Fruit fly (Drosophila melanogaster) whole organism, embryonic: Measurements from ENCODE around the gene Cpr62Ba.

Experiments
- CG10274 ChIP-seq: fragments of 200-800 bp; sonication (Bioruptor generic); optimal IDR thresholded peaks from 3 replicates; lab custom pipeline; 2017; ENCODE audit warnings: missing biosample characterization, mild to moderate bottlenecking, missing genetic modification characterization
- CG11560 ChIP-seq: fragments of 200-800 bp; sonication (Bioruptor generic); IDR thresholded peaks from 3 replicates; pipeline ENCODE4 v1.3.6; 2022; ENCODE audit warnings: missing biosample characterization, missing genetic modification characterization
- CG13775 ChIP-seq: fragments of 200-800 bp; sonication (Bioruptor generic); optimal IDR thresholded peaks from 3 replicates; lab custom pipeline; 2017; ENCODE audit warnings: missing biosample characterization, mild to moderate bottlenecking, missing genetic modification characterization
- CG13894 ChIP-seq: fragments of 200-800 bp; sonication (Bioruptor generic); optimal IDR thresholded peaks from 3 replicates; lab custom pipeline; 2018; ENCODE audit warnings: missing biosample characterization, mild to moderate bottlenecking, missing genetic modification characterization, moderate library complexity
- CG1603 ChIP-seq: fragments of 200-800 bp; sonication (Bioruptor generic); optimal IDR thresholded peaks from 2 replicates; lab custom pipeline; 2019; ENCODE audit warnings: missing biosample characterization, mild to moderate bottlenecking, missing genetic modification characterization, moderate library complexity
- CG17186 ChIP-seq: fragments of 200-800 bp; sonication (Bioruptor generic); optimal IDR thresholded peaks from 3 replicates; lab custom pipeline; 2017; ENCODE audit warnings: missing biosample characterization, missing genetic modification reagents, missing genetic modification characterization
- CG17829 ChIP-seq: fragments of 200-800 bp; optimal IDR thresholded peaks from 2 replicates; lab custom pipeline; 2019; ENCODE audit warnings: missing biosample characterization, mild to moderate bottlenecking, missing genetic modification characterization, moderate library complexity
- CG31224 ChIP-seq: fragments of 200-800 bp; sonication (Bioruptor generic); IDR thresholded peaks from 2 replicates; pipeline ENCODE4 v1.3.6; 2022; ENCODE audit warnings: missing biosample characterization, missing genetic modification characterization
- CG31365 ChIP-seq: fragments of 200-800 bp; sonication (Bioruptor generic); optimal IDR thresholded peaks from 2 replicates; lab custom pipeline; 2018; ENCODE audit warnings: missing biosample characterization, mild to moderate bottlenecking, missing genetic modification characterization
- CG32532 ChIP-seq: fragments of 200-800 bp; sonication (Bioruptor generic); IDR thresholded peaks from 2 replicates; pipeline ENCODE4 v1.3.6; 2022; ENCODE audit warnings: missing biosample characterization, missing genetic modification characterization
- CG3407 ChIP-seq: fragments of 200-800 bp; sonication (Bioruptor generic); optimal IDR thresholded peaks from 2 replicates; lab custom pipeline; 2018; ENCODE audit warnings: missing biosample characterization, mild to moderate bottlenecking, missing genetic modification characterization
- CG4282 ChIP-seq: fragments of 200-800 bp; sonication (Bioruptor generic); optimal IDR thresholded peaks from 2 replicates; lab custom pipeline; 2016; ENCODE audit warnings: missing biosample characterization, missing genetic modification characterization
- CG4404 ChIP-seq: fragments of 200-800 bp; sonication (Bioruptor generic); IDR thresholded peaks from 2 replicates; pipeline ENCODE4 v1.3.6; 2022; ENCODE audit warnings: missing biosample characterization, missing genetic modification characterization
- CG4854 ChIP-seq: fragments of 200-800 bp; sonication (Bioruptor generic); optimal IDR thresholded peaks from 2 replicates; lab custom pipeline; 2016; ENCODE audit warnings: missing biosample characterization, missing genetic modification characterization, inconsistent platforms
- CG6683 ChIP-seq: fragments of 200-800 bp; sonication (Bioruptor generic); optimal IDR thresholded peaks from 2 replicates; lab custom pipeline; 2017; ENCODE audit warnings: missing biosample characterization, mild to moderate bottlenecking, missing genetic modification characterization, missing genetic modification reagents
- CG7928 ChIP-seq: fragments of 200-800 bp; sonication (Bioruptor generic); optimal IDR thresholded peaks from 2 replicates; lab custom pipeline; 2017; ENCODE audit warnings: missing biosample characterization, mild to moderate bottlenecking, missing genetic modification characterization
- CG8359 ChIP-seq: fragments of 200-800 bp; sonication (Bioruptor generic); optimal IDR thresholded peaks from 2 replicates; lab custom pipeline; 2017; ENCODE audit warnings: missing biosample characterization, mild to moderate bottlenecking, missing genetic modification characterization, borderline replicate concordance
- CG8944 ChIP-seq: fragments of 200-800 bp; sonication (Bioruptor generic); optimal IDR thresholded peaks from 3 replicates; lab custom pipeline; 2016; ENCODE audit warnings: missing biosample characterization, missing genetic modification characterization
- CG9215 ChIP-seq: fragments of 200-800 bp; sonication (Bioruptor generic); IDR thresholded peaks from 2 replicates; pipeline ENCODE4 v1.3.6; 2022; ENCODE audit warnings: missing biosample characterization, missing genetic modification characterization
- CG9876 ChIP-seq: fragments of 200-800 bp; sonication (Bioruptor generic); optimal IDR thresholded peaks from 2 replicates; lab custom pipeline; 2016; ENCODE audit warnings: missing biosample characterization, missing genetic modification characterization
- CHES-1-like ChIP-seq: fragments of 200-800 bp; sonication (Bioruptor generic); optimal IDR thresholded peaks from 2 replicates; lab custom pipeline; 2016; ENCODE audit warnings: missing biosample characterization, missing genetic modification characterization
- D ChIP-seq, 2 experiments: fragments of 200-800 bp in 1 of 2; fragments of >200 bp in 1 of 2; sonication (Bioruptor generic) in 1 of 2; optimal IDR thresholded peaks; 2 replicates in 1 of 2; 3 replicates in 1 of 2; lab custom pipeline; 2017; ENCODE audit warnings: mild to moderate bottlenecking in 1 of 2, missing biosample characterization in 1 of 2, missing genetic modification characterization in 1 of 2, missing genetic modification reagents in 1 of 2
- Elba2 ChIP-seq: fragments of 200-800 bp; sonication (Bioruptor generic); optimal IDR thresholded peaks from 3 replicates; lab custom pipeline; 2016; ENCODE audit warnings: missing biosample characterization, missing genetic modification characterization
- HHEX ChIP-seq: fragments of 200-800 bp; sonication (Bioruptor generic); optimal IDR thresholded peaks from 3 replicates; lab custom pipeline; 2017; ENCODE audit warnings: missing biosample characterization, mild to moderate bottlenecking, missing genetic modification characterization, missing genetic modification reagents
- HLH4C ChIP-seq: fragments of 200-800 bp; sonication (Bioruptor generic); IDR thresholded peaks from 3 replicates; pipeline ENCODE4 v1.3.6; 2022; ENCODE audit warnings: missing biosample characterization, missing genetic modification characterization; ENCODE audit not compliant: partially characterized antibody
- Kr ChIP-seq: fragments of 200-800 bp; sonication (Bioruptor generic); optimal IDR thresholded peaks from 2 replicates; lab custom pipeline; 2017; ENCODE audit warnings: missing biosample characterization, mild to moderate bottlenecking, missing genetic modification characterization
- Med ChIP-seq: fragments of 200-800 bp; sonication (Bioruptor generic); peaks from one replicate; lab custom pipeline; 2016; ENCODE audit warnings: missing biosample characterization, missing genetic modification characterization, mild to moderate bottlenecking, inconsistent platforms, moderate library complexity
- Myb ChIP-seq: fragments of 200-800 bp; sonication (Bioruptor generic); optimal IDR thresholded peaks from 2 replicates; lab custom pipeline; 2016; ENCODE audit warnings: missing biosample characterization, missing genetic modification characterization
- Oli ChIP-seq: fragments of 200-800 bp; sonication (Bioruptor generic); optimal IDR thresholded peaks from 2 replicates; lab custom pipeline; 2018; ENCODE audit warnings: missing biosample characterization, mild to moderate bottlenecking, missing genetic modification characterization, moderate library complexity
- Six4 ChIP-seq: fragments of 200-800 bp; sonication (Bioruptor generic); optimal IDR thresholded peaks from 2 replicates; lab custom pipeline; 2016; ENCODE audit warnings: missing biosample characterization, missing genetic modification characterization
- Vsx1 ChIP-seq: fragments of 200-800 bp; sonication (Bioruptor generic); optimal IDR thresholded peaks from 2 replicates; lab custom pipeline; 2017; ENCODE audit warnings: missing biosample characterization, mild to moderate bottlenecking, missing genetic modification characterization, missing genetic modification reagents
- Xrp1 ChIP-seq: fragments of 200-800 bp; sonication (Bioruptor generic); IDR thresholded peaks from 2 replicates; pipeline ENCODE4 v1.3.6; 2022; ENCODE audit warnings: missing biosample characterization, missing genetic modification characterization
- YL-1 ChIP-seq: fragments of 200-800 bp; sonication (Bioruptor generic); optimal IDR thresholded peaks from 3 replicates; lab custom pipeline; 2017; ENCODE audit warnings: missing biosample characterization, mild to moderate bottlenecking, missing genetic modification characterization
- aop ChIP-seq: fragments of 200-800 bp; sonication (Bioruptor generic); IDR thresholded peaks from 2 replicates; pipeline ENCODE4 v1.3.6; 2022; ENCODE audit warnings: missing biosample characterization, missing genetic modification characterization
- bcd ChIP-seq: fragments of 200-800 bp; sonication (Bioruptor generic); optimal IDR thresholded peaks from 2 replicates; lab custom pipeline; 2017; ENCODE audit warnings: missing biosample characterization, mild to moderate bottlenecking, missing genetic modification characterization
- bsh ChIP-seq, 2 experiments: fragments of 200-800 bp; sonication (Bioruptor generic); optimal IDR thresholded peaks; 2 replicates each; lab custom pipeline; 2017 to 2018; ENCODE audit warnings: mild to moderate bottlenecking in 2 of 2, missing biosample characterization in 2 of 2, missing genetic modification characterization in 2 of 2, moderate library complexity in 1 of 2
- dmrt99B ChIP-seq: fragments of 200-800 bp; sonication (Bioruptor generic); optimal IDR thresholded peaks from 2 replicates; lab custom pipeline; 2018; ENCODE audit warnings: missing biosample characterization, mild to moderate bottlenecking, missing genetic modification characterization, moderate library complexity
- esg ChIP-seq: fragments of 200-800 bp; sonication (Bioruptor generic); conservative IDR thresholded peaks from 2 replicates; pipeline ENCODE4 v1.3.6; 2022; ENCODE audit warnings: missing biosample characterization, missing genetic modification characterization
- eve ChIP-seq, 2 experiments: fragments of >200 bp; optimal IDR thresholded peaks; 2 replicates each; lab custom pipeline; 2017; ENCODE audit warnings: missing biosample characterization in 2 of 2, missing genetic modification characterization in 2 of 2
- fru ChIP-seq: fragments of >200 bp; optimal IDR thresholded peaks from 2 replicates; lab custom pipeline; 2017
- gcm ChIP-seq: fragments of 200-800 bp; sonication (Bioruptor generic); optimal IDR thresholded peaks from 2 replicates; lab custom pipeline; 2019; ENCODE audit warnings: missing biosample characterization, mild to moderate bottlenecking, missing genetic modification characterization, moderate library complexity
- lbe ChIP-seq: fragments of 200-800 bp; sonication (Bioruptor generic); optimal IDR thresholded peaks from 2 replicates; lab custom pipeline; 2016; ENCODE audit warnings: missing biosample characterization, mild to moderate bottlenecking, missing genetic modification characterization
- nerfin-2 ChIP-seq: fragments of 200-800 bp; sonication (Bioruptor generic); IDR thresholded peaks from 2 replicates; pipeline ENCODE4 v1.3.6; 2022; ENCODE audit warnings: missing biosample characterization, missing genetic modification characterization; ENCODE audit not compliant: partially characterized antibody
- prd ChIP-seq, 3 experiments: fragments of >200 bp in 2 of 3; fragments of 200-800 bp in 1 of 3; sonication (Bioruptor generic) in 1 of 3; optimal IDR thresholded peaks in 2 of 3; IDR thresholded peaks in 1 of 3; 2 replicates in 2 of 3; 3 replicates in 1 of 3; pipeline versions ENCODE4 v1.3.6 to Lab custom; 2017 to 2022; ENCODE audit warnings: missing biosample characterization in 1 of 3, missing genetic modification characterization in 1 of 3
- seq ChIP-seq: fragments of 200-800 bp; sonication (Bioruptor generic); IDR thresholded peaks from 2 replicates; pipeline ENCODE4 v1.3.6; 2022; ENCODE audit warnings: missing biosample characterization, missing genetic modification characterization
- ssp ChIP-seq: fragments of 200-800 bp; sonication (Bioruptor generic); IDR thresholded peaks from 2 replicates; pipeline ENCODE4 v1.3.6; 2022; ENCODE audit warnings: missing biosample characterization, missing genetic modification characterization
- tap ChIP-seq: fragments of 200-800 bp; optimal IDR thresholded peaks from 3 replicates; lab custom pipeline; 2019; ENCODE audit warnings: missing biosample characterization, mild to moderate bottlenecking, missing genetic modification characterization, moderate library complexity
- tna ChIP-seq: fragments of 200-800 bp; sonication (Bioruptor generic); IDR thresholded peaks from 2 replicates; pipeline ENCODE4 v1.3.6; 2022; ENCODE audit warnings: missing biosample characterization, missing genetic modification characterization; ENCODE audit not compliant: partially characterized antibody
- trem ChIP-seq: fragments of 200-800 bp; optimal IDR thresholded peaks from 3 replicates; lab custom pipeline; 2019; ENCODE audit warnings: missing biosample characterization, mild to moderate bottlenecking, missing genetic modification characterization, moderate library complexity
- ttk ChIP-seq: fragments of 200-800 bp; sonication (Bioruptor generic); IDR thresholded peaks from 2 replicates; pipeline ENCODE4 v2.1.2; 2022; ENCODE audit warnings: missing biosample characterization, missing genetic modification characterization

Gene Cpr62Ba

dm6 chr3L:1868841-1869240 lies 37.3 kb upstream of the Cpr62Ba start (continued):
- no peak for TF ChIP-seq CG8944 (GFP tag; lab: Kevin White, UChicago)
- TF ChIP-seq CG9215 (GFP tag; lab: Robert Waterston, UW) = peak; percentile 35; the same call in 1 of the 2 replicates
- TF ChIP-seq CG31224 = 0 out of 2 replicates have a peak, but pooled peaks have one; percentile 22
- TF ChIP-seq seq (GFP tag; lab: Robert Waterston, UW) = no peak
- no peak for TF ChIP-seq D (optimal IDR thresholded peaks at IDR 0.05; lab: Kevin White, UChicago)
- no peak for TF ChIP-seq D (GFP tag; optimal IDR thresholded peaks at IDR 0.05; lab: Kevin White, UChicago)
- no peak for TF ChIP-seq eve (GFP tag; optimal IDR thresholded peaks at IDR 0.05; lab: Kevin White, UChicago)
- peak; percentile 11 for TF ChIP-seq Six4 (GFP tag; lab: Kevin White, UChicago)
- no peak for TF ChIP-seq CG31365 (tag; lab: Kevin White, UChicago)
- TF ChIP-seq nerfin-2 (GFP tag; lab: Robert Waterston, UW) = no peak
- peak; percentile 56; the same call in 1 of the 2 replicates for TF ChIP-seq Xrp1
- TF ChIP-seq CG1603 (tag; lab: Kevin White, UChicago) = no peak
- TF ChIP-seq aop (GFP tag; lab: Robert Waterston, UW) = no peak
- no peak for TF ChIP-seq CG8359 (GFP tag; lab: Kevin White, UChicago)
- peak; percentile 9 for TF ChIP-seq Oli (tag; lab: Kevin White, UChicago)
- peak; percentile 70 for TF ChIP-seq Med (GFP tag; lab: Kevin White, UChicago)
- no peak for TF ChIP-seq CG9876
- TF ChIP-seq HHEX (GFP tag; lab: Kevin White, UChicago) = peak; percentile 45
- TF ChIP-seq YL-1 (GFP tag; lab: Kevin White, UChicago) = no peak
- TF ChIP-seq CG7928 = no peak
- TF ChIP-seq Myb (GFP tag; lab: Kevin White, UChicago) = no peak
- no peak for TF ChIP-seq CHES-1-like (GFP tag; lab: Kevin White, UChicago)
- TF ChIP-seq esg (GFP tag; lab: Robert Waterston, UW) = no peak
- no peak for TF ChIP-seq CG13775 (GFP tag; lab: Kevin White, UChicago)
- TF ChIP-seq CG4282 (GFP tag; lab: Kevin White, UChicago) = no peak
- TF ChIP-seq tna = no peak
- TF ChIP-seq gcm (GFP tag; lab: Kevin White, UChicago) = no peak
- TF ChIP-seq CG11560 (tag; lab: Robert Waterston, UW) = no peak
- no peak for TF ChIP-seq CG13894
- TF ChIP-seq fru (lab: Kevin White, UChicago) = no peak
- TF ChIP-seq tap (tag; lab: Kevin White, UChicago) = peak; percentile 65
- TF ChIP-seq CG32532 (GFP tag; lab: Robert Waterston, UW) = peak; percentile 77
- TF ChIP-seq Kr (GFP tag; lab: Kevin White, UChicago) = no peak
- no peak for TF ChIP-seq prd (optimal IDR thresholded peaks at IDR 0.05; lab: Kevin White, UChicago)
- TF ChIP-seq prd (GFP tag; IDR thresholded peaks at IDR 0.05; lab: Robert Waterston, UW) = peak; percentile 56; the same call in 1 of the 3 replicates
- TF ChIP-seq CG17186 (GFP tag; lab: Kevin White, UChicago) = no peak
- peak; percentile 40; the same call in 1 of the 2 replicates for TF ChIP-seq ssp
- peak; percentile 31 for TF ChIP-seq CG6683 (GFP tag; lab: Kevin White, UChicago)
- TF ChIP-seq Elba2 (GFP tag; lab: Kevin White, UChicago) = no peak
- peak; percentile 67 for TF ChIP-seq dmrt99B (tag; lab: Kevin White, UChicago)
- no peak for TF ChIP-seq CG3407
- TF ChIP-seq bcd (GFP tag; lab: Kevin White, UChicago) = peak; percentile 23
- peak; percentile 18 for TF ChIP-seq CG17829 (tag; lab: Kevin White, UChicago)
- TF ChIP-seq CG4854 = no peak
- no peak for TF ChIP-seq HLH4C (GFP tag; lab: Robert Waterston, UW)
- no peak for TF ChIP-seq Vsx1 (GFP tag; lab: Kevin White, UChicago)
- TF ChIP-seq trem (tag; lab: Kevin White, UChicago) = peak; percentile 1
- peak; percentile 29; the same call in 1 of the 2 replicates for TF ChIP-seq ttk (GFP tag; lab: Robert Waterston, UW)
- TF ChIP-seq bsh (GFP tag; optimal IDR thresholded peaks at IDR 0.05; lab: Kevin White, UChicago) = no peak
- TF ChIP-seq CG10274 = no peak
- no peak for TF ChIP-seq CG4404
- TF ChIP-seq lbe (GFP tag; lab: Kevin White, UChicago) = peak; percentile 37
